Worm (Caenorhabditis elegans): ENCODE results near the gene W03C9.8.
A peak's percentile ranks its signal among the peaks of the same experiment; 100 is the strongest.

Gene W03C9.8

DNA sequence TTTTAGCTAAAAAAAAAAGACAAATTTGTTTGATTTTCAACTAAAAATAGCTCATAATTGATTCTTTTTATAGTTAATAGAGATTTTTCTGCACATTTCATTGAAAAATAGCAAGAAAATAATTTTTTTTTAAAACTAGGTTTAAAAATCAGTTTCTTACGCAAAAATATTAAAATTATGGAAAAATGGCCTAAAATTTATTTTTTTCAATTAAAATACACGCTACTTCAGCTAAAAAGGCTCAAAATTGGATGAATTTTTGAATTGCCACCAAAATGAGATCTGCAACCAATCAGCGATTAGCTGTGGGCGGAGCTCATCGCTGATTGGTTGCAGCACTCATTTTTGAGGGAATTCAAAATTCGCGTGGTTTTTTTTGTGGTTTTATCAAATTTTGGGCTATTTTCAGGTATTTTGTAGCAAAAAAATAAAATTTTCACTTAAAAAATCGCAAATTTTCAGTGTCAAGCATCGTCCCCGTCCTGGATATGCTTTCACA lies 14.6 kb downstream of the W03C9.8 start:
- TF ChIP-seq nfya-1 (tag; optimal IDR thresholded peaks at IDR 0.05) = peak; percentile 84
- TF ChIP-seq npax-4 (tag; optimal IDR thresholded peaks at IDR 0.05) = no peak

DNA sequence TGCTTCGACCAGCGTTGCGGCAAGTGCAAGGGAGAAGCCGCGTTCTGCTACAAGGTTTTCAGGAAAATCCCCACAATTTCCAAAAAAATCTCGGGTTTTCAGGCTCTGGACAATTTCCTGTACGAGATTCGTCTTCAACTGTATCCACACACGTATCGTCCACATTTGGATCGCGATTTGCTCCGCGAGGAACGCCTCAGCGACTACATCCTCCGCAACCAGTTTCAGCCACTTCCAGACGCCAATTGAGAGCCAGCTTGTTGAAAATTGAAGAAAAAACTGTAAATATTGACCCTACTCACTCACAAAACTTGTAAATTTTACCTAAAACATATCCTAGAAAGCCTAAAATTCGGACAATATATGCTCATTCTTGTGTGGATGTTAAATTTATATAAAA lies 16.3 kb downstream of the W03C9.8 start:
- no peak for TF ChIP-seq ceh-19 (GFP tag; optimal IDR thresholded peaks at IDR 0.05)
- TF ChIP-seq pag-3 (tag; optimal IDR thresholded peaks at IDR 0.05; ENCODE audit: borderline replicate concordance) = no peak
- TF ChIP-seq pha-2 (tag; optimal IDR thresholded peaks at IDR 0.05) = no peak
- TF ChIP-seq ahr-1 (tag; optimal IDR thresholded peaks at IDR 0.05) = no peak
- TF ChIP-seq fkh-10 (GFP tag; optimal IDR thresholded peaks at IDR 0.05) = no peak
- no peak for TF ChIP-seq ceh-34 (tag; optimal IDR thresholded peaks at IDR 0.05)
- no peak for TF ChIP-seq pqm-1 (tag; optimal IDR thresholded peaks at IDR 0.05)
- TF ChIP-seq ceh-6 (GFP tag; optimal IDR thresholded peaks at IDR 0.05) = no peak
- no peak for TF ChIP-seq elt-4 (tag; optimal IDR thresholded peaks at IDR 0.05)
- TF ChIP-seq odd-2 (tag; optimal IDR thresholded peaks at IDR 0.05) = no peak
- no peak for TF ChIP-seq hlh-6 (tag; optimal IDR thresholded peaks at IDR 0.05)
- no peak for TF ChIP-seq ceh-31 (tag; optimal IDR thresholded peaks at IDR 0.05)
- TF ChIP-seq pros-1 (tag; optimal IDR thresholded peaks at IDR 0.05) = no peak

DNA sequence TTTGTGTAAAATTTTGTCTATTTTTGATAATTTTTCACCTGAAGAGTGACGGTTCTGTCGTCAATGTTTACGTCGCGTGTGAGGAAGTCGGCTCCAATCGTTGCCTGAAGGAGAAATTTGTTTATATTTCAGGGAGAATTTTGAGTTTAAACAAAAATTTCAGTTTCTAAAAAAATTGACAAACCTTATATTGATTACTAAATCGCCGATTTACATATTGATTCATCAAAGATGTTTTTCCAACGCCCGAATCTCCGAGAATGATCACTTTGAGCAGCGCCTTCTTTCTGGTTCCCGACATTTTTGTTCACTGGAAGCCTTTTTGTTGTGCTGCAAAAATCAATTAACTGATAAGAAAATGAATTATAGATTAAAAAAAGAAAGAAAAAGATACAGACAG lies 18.0 kb downstream of the W03C9.8 start, which contains the start of gene rab-7:
rab-7 (minus strand) TSS at position 330 of the 400 bp plus-strand sequence.
- TF ChIP-seq ceh-19 (GFP tag; optimal IDR thresholded peaks at IDR 0.05) (no peak), fkh-10 (GFP tag; optimal IDR thresholded peaks at IDR 0.05) (no peak), pqm-1 (tag; optimal IDR thresholded peaks at IDR 0.05) (no peak), unc-86 (tag; optimal IDR thresholded peaks at IDR 0.05) (no peak), Y22D7AL.16 (tag; optimal IDR thresholded peaks at IDR 0.05) (no peak), ceh-14 (tag; optimal IDR thresholded peaks at IDR 0.05) (no peak), lim-6 (tag; optimal IDR thresholded peaks at IDR 0.05) (no peak), pag-3 (tag; optimal IDR thresholded peaks at IDR 0.05; ENCODE audit: borderline replicate concordance) (no peak), ahr-1 (tag; optimal IDR thresholded peaks at IDR 0.05) (no peak), ceh-22 (tag; optimal IDR thresholded peaks at IDR 0.05) (no peak), mec-3 (tag; optimal IDR thresholded peaks at IDR 0.05; ENCODE audit: borderline replicate concordance) (no peak), hlh-30 (tag; optimal IDR thresholded peaks at IDR 0.05; ENCODE audit: insufficient read depth) (no peak), odd-2 (tag; optimal IDR thresholded peaks at IDR 0.05) (no peak), hlh-8 (tag; optimal IDR thresholded peaks at IDR 0.05) (no peak), ceh-30 (tag; optimal IDR thresholded peaks at IDR 0.05) (no peak)

DNA sequence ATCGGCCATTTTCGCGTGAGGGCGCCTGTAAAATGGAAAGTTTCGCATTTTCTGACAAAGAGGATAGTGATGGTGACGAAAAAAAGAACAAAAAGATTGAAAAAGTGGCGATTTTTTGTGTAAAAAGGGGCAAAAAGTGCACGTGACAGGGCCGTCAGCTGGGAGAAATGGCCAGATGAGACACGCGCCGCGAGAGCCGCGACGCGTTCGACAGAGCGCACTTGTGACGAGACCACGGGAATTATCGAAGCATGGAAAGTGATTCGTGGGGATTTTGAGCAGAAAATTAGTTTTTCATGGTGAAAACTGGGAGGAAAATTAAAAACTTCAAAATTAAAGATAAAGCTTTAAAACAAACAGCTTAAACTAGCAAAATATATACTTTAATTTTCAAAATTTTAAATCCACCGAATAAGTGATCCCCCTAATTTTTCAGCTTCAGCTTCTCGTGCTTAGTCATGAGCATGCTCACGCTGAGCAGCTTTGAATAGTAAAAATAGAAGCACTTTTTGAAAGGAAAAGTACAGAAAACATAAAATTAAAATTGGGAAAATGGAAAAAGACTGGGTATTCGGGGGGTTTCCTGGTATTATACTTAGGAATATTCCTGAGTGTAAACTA lies 19.1 kb downstream of the W03C9.8 start, which contains the start of gene W03C9.5:
W03C9.5 (minus strand) TSS at position 38 of the 621 bp plus-strand sequence.
- TF ChIP-seq ceh-9 (tag; optimal IDR thresholded peaks at IDR 0.05) = no peak
- no peak for TF ChIP-seq nhr-11 (tag; optimal IDR thresholded peaks at IDR 0.05)
- peak; percentile 83 for TF ChIP-seq pag-3 (tag; optimal IDR thresholded peaks at IDR 0.05; ENCODE audit: borderline replicate concordance)
- TF ChIP-seq ceh-18 (tag; optimal IDR thresholded peaks at IDR 0.05) = peak; percentile 98
- peak; percentile 95 for TF ChIP-seq ahr-1 (tag; optimal IDR thresholded peaks at IDR 0.05)
- peak; percentile 97 for TF ChIP-seq hlh-8 (tag; optimal IDR thresholded peaks at IDR 0.05)
- peak; percentile 91 for TF ChIP-seq syd-9 (tag; optimal IDR thresholded peaks at IDR 0.05)
- peak; percentile 97 for TF ChIP-seq dmd-4 (tag; optimal IDR thresholded peaks at IDR 0.05; ENCODE audit: borderline replicate concordance)
- TF ChIP-seq ref-2 (tag; optimal IDR thresholded peaks at IDR 0.05) = peak; percentile 99
- no peak for TF ChIP-seq ceh-45 (GFP tag; IDR thresholded peaks at IDR 0.05)
- TF ChIP-seq Y22D7AL.16 (tag; optimal IDR thresholded peaks at IDR 0.05) = peak; percentile 39
- TF ChIP-seq ceh-34 (tag; optimal IDR thresholded peaks at IDR 0.05) = peak; percentile 98
- TF ChIP-seq npax-4 (tag; optimal IDR thresholded peaks at IDR 0.05) = peak; percentile 35
- TF ChIP-seq rnt-1 (tag; optimal IDR thresholded peaks at IDR 0.05) = peak; percentile 99
- TF ChIP-seq ama-1 (optimal IDR thresholded peaks at IDR 0.05) = no peak
- TF ChIP-seq mec-3 (tag; optimal IDR thresholded peaks at IDR 0.05; ENCODE audit: borderline replicate concordance) = peak; percentile 97
- no peak for TF ChIP-seq pax-1 (tag; optimal IDR thresholded peaks at IDR 0.05)
- TF ChIP-seq ceh-48 (tag; optimal IDR thresholded peaks at IDR 0.05) = peak; percentile 28
- TF ChIP-seq unc-86 (tag; optimal IDR thresholded peaks at IDR 0.05) = peak; percentile 94
- TF ChIP-seq pha-4 (tag; optimal IDR thresholded peaks at IDR 0.05) = no peak
- peak; percentile 99 for TF ChIP-seq hlh-30 (tag; optimal IDR thresholded peaks at IDR 0.05; ENCODE audit: insufficient read depth)
- TF ChIP-seq C38D4.7 (GFP tag; optimal IDR thresholded peaks at IDR 0.05) = peak; percentile 63
- peak; percentile 77 for TF ChIP-seq ttx-3 (tag; optimal IDR thresholded peaks at IDR 0.05)
- TF ChIP-seq tbx-7 (tag; optimal IDR thresholded peaks at IDR 0.05) = peak; percentile 97
- peak; percentile 69 for TF ChIP-seq pat-9 (tag; optimal IDR thresholded peaks at IDR 0.05)
- TF ChIP-seq ceh-30 (tag; optimal IDR thresholded peaks at IDR 0.05) = peak; percentile 65
- TF ChIP-seq hlh-15 (tag; optimal IDR thresholded peaks at IDR 0.05) = peak; percentile 76
- no peak for TF ChIP-seq fkh-10 (GFP tag; optimal IDR thresholded peaks at IDR 0.05)
- TF ChIP-seq nhr-232 (tag; optimal IDR thresholded peaks at IDR 0.05) = peak; percentile 27
- peak; percentile 96 for TF ChIP-seq fax-1 (tag; optimal IDR thresholded peaks at IDR 0.05)
- peak; percentile 85 for TF ChIP-seq ceh-19 (GFP tag; optimal IDR thresholded peaks at IDR 0.05)
- peak; percentile 92 for TF ChIP-seq unc-42 (tag; optimal IDR thresholded peaks at IDR 0.05)
